Fruit fly (Drosophila melanogaster): Measurements from ENCODE around the gene Abcd3.

DNA sequence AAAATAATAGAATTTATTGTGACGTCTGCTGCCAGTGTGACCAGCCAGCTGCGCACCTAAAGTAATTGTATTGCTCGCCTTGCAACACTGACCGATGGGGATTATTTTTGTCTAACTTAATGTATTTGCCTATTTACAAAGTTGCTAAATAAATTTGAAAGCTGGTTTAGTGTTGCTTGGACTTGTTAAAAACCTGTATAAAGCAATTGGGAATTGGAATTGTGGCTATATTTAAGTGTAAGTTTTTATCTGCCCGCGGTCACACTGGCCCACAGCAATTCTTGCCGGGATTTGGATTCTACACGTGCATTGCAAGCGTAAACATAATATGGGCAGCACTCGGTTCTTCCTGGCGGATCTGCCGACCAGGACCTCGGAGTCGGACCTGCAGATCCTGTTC, 46.5 kb upstream of the Abcd3 start, which contains the start of the genes CG14230 and CG14232:
- peak; percentile 55 for TF ChIP-seq CG7101 (tag; optimal IDR thresholded peaks at IDR 0.05)
- TF ChIP-seq pad (GFP tag; optimal IDR thresholded peaks at IDR 0.05), result peak; percentile 18
- TF ChIP-seq bab1 (GFP tag; optimal IDR thresholded peaks at IDR 0.05), result peak; percentile 37
- TF ChIP-seq cic (GFP tag; optimal IDR thresholded peaks at IDR 0.05), result no peak
- peak; percentile 55 for TF ChIP-seq CG1620 (GFP tag; optimal IDR thresholded peaks at IDR 0.05)
- no peak for TF ChIP-seq Hr96 (GFP tag; optimal IDR thresholded peaks at IDR 0.05)
- TF ChIP-seq toe (GFP tag; optimal IDR thresholded peaks at IDR 0.05), result no peak
- no peak for TF ChIP-seq CG5204 (GFP tag; optimal IDR thresholded peaks at IDR 0.05)
- no peak for TF ChIP-seq Clk (GFP tag; optimal IDR thresholded peaks at IDR 0.05)
- TF ChIP-seq cnc (optimal IDR thresholded peaks at IDR 0.05), result no peak

All from whole organism, adult.